Worm (Caenorhabditis elegans) whole organism, L1 larva: ENCODE measurements around the gene F13H10.5.

Experiments used
- C16A3.4 ChIP-seq: fragments of 150-350 bp; optimal IDR thresholded peaks from 2 replicates; lab custom pipeline; 2014; ENCODE audit warnings: missing biosample characterization, missing genetic modification characterization
- C34B4.2 ChIP-seq: sonication (generic microtip); optimal IDR thresholded peaks from 2 replicates; lab custom pipeline; 2017; ENCODE audit warnings: mild to moderate bottlenecking, missing genetic modification characterization, missing compliant biosample characterization
- aha-1 ChIP-seq: fragments of 150-350 bp; optimal IDR thresholded peaks from 2 replicates; lab custom pipeline; 2014; ENCODE audit warnings: missing biosample characterization, missing genetic modification characterization
- alr-1 ChIP-seq: fragments of 200-800 bp; sonication (Bioruptor generic); optimal IDR thresholded peaks from 2 replicates; lab custom pipeline; 2018; ENCODE audit warnings: borderline replicate concordance, mild to moderate bottlenecking, missing genetic modification characterization, missing compliant biosample characterization
- ama-1 ChIP-seq: fragments of 150-350 bp; optimal IDR thresholded peaks from 2 replicates; lab custom pipeline; 2014
- blmp-1 ChIP-seq: fragments of 150-350 bp; optimal IDR thresholded peaks from 2 replicates; lab custom pipeline; 2014; ENCODE audit warnings: missing biosample characterization, missing genetic modification characterization
- ceh-82 ChIP-seq, 3 experiments: fragments of 150-350 bp in 1 of 3; sonication (generic microtip) in 2 of 3; optimal IDR thresholded peaks; 2 replicates each; lab custom pipeline; 2014 to 2017; ENCODE audit warnings: missing biosample characterization in 3 of 3, missing genetic modification characterization in 3 of 3
- ces-1 ChIP-seq: fragments of 150-350 bp; optimal IDR thresholded peaks from 2 replicates; lab custom pipeline; 2014; ENCODE audit warnings: missing biosample characterization, missing genetic modification reagents, missing genetic modification characterization
- dpl-1 ChIP-seq, 3 experiments: fragments of 150-350 bp in 2 of 3; sonication (generic microtip) in 1 of 3; optimal IDR thresholded peaks; 2 replicates each; lab custom pipeline; 2014 to 2017; ENCODE audit warnings: missing biosample characterization in 3 of 3, missing genetic modification characterization in 3 of 3, missing genetic modification reagents in 3 of 3
- egl-13 ChIP-seq: sonication (generic microtip); optimal IDR thresholded peaks from 2 replicates; lab custom pipeline; 2016; ENCODE audit warnings: missing genotype, missing genetic modification reagents, missing genetic modification characterization, missing compliant biosample characterization
- elt-3 ChIP-seq, 6 experiments: fragments of 150-350 bp in 1 of 6; sonication (generic microtip); optimal IDR thresholded peaks; 2 replicates each; lab custom pipeline; 2017 to 2018; ENCODE audit warnings: missing biosample characterization in 6 of 6, missing genetic modification characterization in 6 of 6, inconsistent platforms in 1 of 6
- ets-5 ChIP-seq: fragments of 200-800 bp; sonication (Bioruptor generic); IDR thresholded peaks from 2 replicates; pipeline ENCODE4 v1.3.6; 2022; ENCODE audit warnings: missing genetic modification characterization, missing compliant biosample characterization
- fkh-10 ChIP-seq: sonication (generic microtip); optimal IDR thresholded peaks from 2 replicates; lab custom pipeline; 2017; ENCODE audit warnings: missing biosample characterization, missing genetic modification reagents, missing genetic modification characterization
- fkh-4 ChIP-seq: sonication (generic microtip); optimal IDR thresholded peaks from 2 replicates; lab custom pipeline; 2016; ENCODE audit warnings: missing compliant biosample characterization, missing genetic modification characterization, borderline replicate concordance
- fkh-8 ChIP-seq: sonication (generic microtip); optimal IDR thresholded peaks from 2 replicates; lab custom pipeline; 2016; ENCODE audit warnings: mild to moderate bottlenecking, missing genetic modification characterization, missing compliant biosample characterization
- fos-1 ChIP-seq: fragments of 150-350 bp; optimal IDR thresholded peaks from 2 replicates; lab custom pipeline; 2014; ENCODE audit warnings: missing biosample characterization, missing genetic modification characterization
- hpl-2 ChIP-seq: fragments of 150-350 bp; optimal IDR thresholded peaks from 2 replicates; lab custom pipeline; 2014; ENCODE audit warnings: missing biosample characterization, missing genetic modification reagents, missing genetic modification characterization
- isw-1 ChIP-seq: fragments of 200-800 bp; sonication (Bioruptor generic); IDR thresholded peaks from 2 replicates; pipeline ENCODE4 v1.3.6; 2022; ENCODE audit warnings: missing genetic modification characterization, missing compliant biosample characterization
- lin-13 ChIP-seq: fragments of 150-350 bp; optimal IDR thresholded peaks from 2 replicates; lab custom pipeline; 2014; ENCODE audit warnings: missing biosample characterization, missing genetic modification reagents, missing genetic modification characterization
- lin-15B ChIP-seq: fragments of 150-350 bp; sonication (generic microtip); optimal IDR thresholded peaks from 3 replicates; lab custom pipeline; 2014; ENCODE audit warnings: missing biosample characterization, missing genetic modification characterization
- lin-35 ChIP-seq, 2 experiments: fragments of 150-350 bp; optimal IDR thresholded peaks; 2 replicates each; lab custom pipeline; 2014; ENCODE audit warnings: missing biosample characterization in 2 of 2, missing genetic modification characterization in 2 of 2, missing genetic modification reagents in 2 of 2
- lin-39 ChIP-seq: fragments of 150-350 bp; optimal IDR thresholded peaks from 2 replicates; lab custom pipeline; 2014; ENCODE audit warnings: missing biosample characterization, missing genetic modification reagents, missing genetic modification characterization
- lsy-2 ChIP-seq, 2 experiments: fragments of 150-350 bp; optimal IDR thresholded peaks; 2 replicates each; lab custom pipeline; 2014; ENCODE audit warnings: missing biosample characterization in 2 of 2, missing genetic modification characterization in 2 of 2
- mdl-1 ChIP-seq, 2 experiments: fragments of 150-350 bp; optimal IDR thresholded peaks; 2 replicates each; lab custom pipeline; 2014 to 2017; ENCODE audit warnings: missing biosample characterization in 2 of 2, missing genetic modification characterization in 2 of 2, inconsistent platforms in 1 of 2
- mef-2 ChIP-seq: fragments of 150-350 bp; optimal IDR thresholded peaks from 2 replicates; lab custom pipeline; 2014; ENCODE audit warnings: missing biosample characterization, missing genetic modification characterization
- nhr-12 ChIP-seq: sonication (generic microtip); optimal IDR thresholded peaks from 2 replicates; lab custom pipeline; 2017; ENCODE audit warnings: missing biosample characterization, missing genetic modification characterization
- nhr-19 ChIP-seq: fragments of 200-800 bp; sonication (Bioruptor generic); conservative IDR thresholded peaks from 2 replicates; pipeline ENCODE4 v1.3.6; 2022; ENCODE audit warnings: missing genetic modification characterization, missing compliant biosample characterization
- nhr-20 ChIP-seq: sonication (generic microtip); optimal IDR thresholded peaks from 2 replicates; lab custom pipeline; 2016; ENCODE audit warnings: mild to moderate bottlenecking, missing genetic modification characterization, missing compliant biosample characterization
- nhr-237 ChIP-seq: fragments of 150-350 bp; optimal IDR thresholded peaks from 2 replicates; lab custom pipeline; 2014; ENCODE audit warnings: missing biosample characterization, missing genetic modification characterization
- nhr-28 ChIP-seq: fragments of 150-350 bp; optimal IDR thresholded peaks from 2 replicates; lab custom pipeline; 2014; ENCODE audit warnings: missing biosample characterization, missing genetic modification characterization
- nhr-71 ChIP-seq: sonication (generic microtip); optimal IDR thresholded peaks from 2 replicates; lab custom pipeline; 2016; ENCODE audit warnings: mild to moderate bottlenecking, missing genetic modification characterization, moderate library complexity, missing compliant biosample characterization
- nhr-76 ChIP-seq: sonication (generic microtip); optimal IDR thresholded peaks from 2 replicates; lab custom pipeline; 2017; ENCODE audit warnings: missing biosample characterization, missing genetic modification characterization
- nhr-77 ChIP-seq: fragments of 150-350 bp; optimal IDR thresholded peaks from 2 replicates; lab custom pipeline; 2014; ENCODE audit warnings: missing biosample characterization, missing genetic modification characterization
- nhr-85 ChIP-seq: sonication (generic microtip); peaks from one replicate; lab custom pipeline; 2016; ENCODE audit warnings: missing genetic modification characterization, inconsistent platforms, missing compliant biosample characterization
- nhr-90 ChIP-seq: sonication (generic microtip); optimal IDR thresholded peaks from 2 replicates; lab custom pipeline; 2016; ENCODE audit warnings: mild to moderate bottlenecking, missing genetic modification characterization, missing compliant biosample characterization; ENCODE audit not compliant: poor library complexity
- pag-3 ChIP-seq: sonication (generic microtip); optimal IDR thresholded peaks from 2 replicates; lab custom pipeline; 2017; ENCODE audit warnings: missing genetic modification characterization, mild to moderate bottlenecking, missing compliant biosample characterization, antibody characterized with exemption, borderline replicate concordance; ENCODE audit not compliant: insufficient read depth
- snpc-4 ChIP-seq: fragments of 150-350 bp; optimal IDR thresholded peaks from 2 replicates; lab custom pipeline; 2014; ENCODE audit warnings: missing biosample characterization, missing genetic modification characterization
- snu-23 ChIP-seq: sonication (generic microtip); optimal IDR thresholded peaks from 2 replicates; lab custom pipeline; 2016; ENCODE audit warnings: missing genetic modification characterization, missing compliant biosample characterization
- sptf-1 ChIP-seq: fragments of 150-350 bp; optimal IDR thresholded peaks from 2 replicates; lab custom pipeline; 2014; ENCODE audit warnings: missing biosample characterization, missing genetic modification characterization
- unc-62 ChIP-seq: fragments of 150-350 bp; optimal IDR thresholded peaks from 2 replicates; lab custom pipeline; 2014; ENCODE audit warnings: missing biosample characterization, missing genetic modification reagents, missing genetic modification characterization
- unc-98 ChIP-seq: fragments of 200-800 bp; sonication (Bioruptor generic); IDR thresholded peaks from 2 replicates; pipeline ENCODE4 v1.3.6; 2022; ENCODE audit warnings: missing genetic modification characterization, missing compliant biosample characterization
- vab-15 ChIP-seq: sonication (generic microtip); optimal IDR thresholded peaks from 2 replicates; lab custom pipeline; 2017; ENCODE audit warnings: missing genotype, mild to moderate bottlenecking, missing genetic modification characterization, missing compliant biosample characterization
- xbp-1 ChIP-seq: sonication (generic microtip); optimal IDR thresholded peaks from 2 replicates; lab custom pipeline; 2016; ENCODE audit warnings: missing genetic modification characterization, missing compliant biosample characterization
- zag-1 ChIP-seq: fragments of 150-350 bp; optimal IDR thresholded peaks from 2 replicates; lab custom pipeline; 2014; ENCODE audit warnings: missing biosample characterization, missing genetic modification characterization
- zip-4 ChIP-seq: fragments of 200-800 bp; sonication (Bioruptor generic); optimal IDR thresholded peaks from 2 replicates; lab custom pipeline; 2018; ENCODE audit warnings: mild to moderate bottlenecking, missing genetic modification characterization, moderate library complexity, missing compliant biosample characterization
- ztf-11 ChIP-seq, 2 experiments: sonication (generic microtip); optimal IDR thresholded peaks; 2 replicates each; lab custom pipeline; 2016 to 2017; ENCODE audit warnings: missing genetic modification characterization in 2 of 2, missing biosample characterization in 1 of 2, missing compliant biosample characterization in 1 of 2
- ztf-4 ChIP-seq: fragments of 150-350 bp; optimal IDR thresholded peaks from 2 replicates; lab custom pipeline; 2014; ENCODE audit warnings: missing biosample characterization, missing genetic modification characterization

F13H10.5 gene

DNA sequence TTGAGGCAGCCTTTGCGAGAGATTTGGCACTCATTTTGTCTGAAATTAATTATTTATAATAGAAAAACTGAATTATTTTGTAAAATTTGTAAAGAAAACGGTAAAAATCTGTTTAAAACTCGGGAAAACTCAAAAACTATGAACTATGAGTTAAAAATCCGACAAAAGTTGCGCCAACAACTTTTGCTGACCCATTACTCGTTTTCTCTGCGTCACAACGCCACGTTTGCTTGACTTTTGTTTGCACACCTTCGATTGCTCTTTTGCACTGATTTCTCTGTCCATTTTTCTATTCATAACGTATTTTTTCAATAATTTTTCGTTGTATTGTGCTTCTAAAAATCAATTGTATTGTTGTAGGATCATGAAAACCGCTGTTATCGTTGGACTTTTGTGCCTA, 45.4 kb downstream of the F13H10.5 start, which contains the start of gene fkb-1 (continued):
- TF ChIP-seq nhr-20 (tag; lab: Kevin White, UChicago) (peak; percentile 79), fkh-8 (tag; lab: Kevin White, UChicago) (peak; percentile 58), hpl-2 (no peak), zag-1 (tag; lab: Kevin White, UChicago) (no peak), dpl-1 (GFP tag; optimal IDR thresholded peaks at IDR 0.05; lab: Kevin White, UChicago) (peak; percentile 59 to 75 (median 74)), sptf-1 (tag; lab: Kevin White, UChicago) (no peak), lin-15B (peak; percentile 6), nhr-237 (tag; lab: Kevin White, UChicago) (no peak), ztf-11 (tag; optimal IDR thresholded peaks at IDR 0.05; lab: Kevin White, UChicago) (no peak), nhr-76 (tag; lab: Kevin White, UChicago) (no peak), C16A3.4 (tag; lab: Kevin White, UChicago) (peak; percentile 73), nhr-19 (GFP tag; lab: Robert Waterston, UW) (peak; percentile 71), blmp-1 (tag; lab: Kevin White, UChicago) (peak; percentile 29), elt-3 (tag; optimal IDR thresholded peaks at IDR 0.05; lab: Kevin White, UChicago) (peak in 1 of 6 experiments; percentile 45), nhr-12 (tag; lab: Kevin White, UChicago) (no peak), fkh-10 (no peak), mef-2 (tag; lab: Kevin White, UChicago) (no peak), alr-1 (tag; lab: Kevin White, UChicago) (no peak), nhr-90 (peak; percentile 55), lin-13 (peak; percentile 47), snpc-4 (tag; lab: Kevin White, UChicago) (peak; percentile 12), pag-3 (tag; lab: Kevin White, UChicago) (no peak), nhr-85 (tag; lab: Kevin White, UChicago) (peak; percentile 84), nhr-77 (tag; lab: Kevin White, UChicago) (peak; percentile 39), xbp-1 (tag; lab: Kevin White, UChicago) (peak; percentile 94), mdl-1 (tag; optimal IDR thresholded peaks at IDR 0.05; lab: Kevin White, UChicago) (peak in 1 of 2 experiments; percentile 61), zip-4 (GFP tag; lab: Kevin White, UChicago) (no peak), unc-62 (no peak), nhr-71 (peak; percentile 82), ets-5 (GFP tag; lab: Robert Waterston, UW) (no peak), ama-1 (no peak), lin-35 (GFP tag; optimal IDR thresholded peaks at IDR 0.05; lab: Kevin White, UChicago) (peak; percentile 79), ces-1 (GFP tag; lab: Kevin White, UChicago) (no peak), C34B4.2 (tag; lab: Kevin White, UChicago) (no peak), fkh-4 (tag; lab: Kevin White, UChicago) (no peak), nhr-28 (tag; lab: Kevin White, UChicago) (no peak), ceh-82 (tag; optimal IDR thresholded peaks at IDR 0.05; lab: Kevin White, UChicago) (peak; percentile 39 to 67 (median 60)), snu-23 (peak; percentile 86), unc-98 (GFP tag; lab: Robert Waterston, UW) (no peak), lin-39 (tag; lab: Kevin White, UChicago) (peak; percentile 54), fos-1 (tag; lab: Kevin White, UChicago) (peak; percentile 27), aha-1 (no peak), vab-15 (no peak), isw-1 (GFP tag; lab: Robert Waterston, UW) (peak; percentile 43), egl-13 (tag; lab: Kevin White, UChicago) (peak; percentile 47), ztf-4 (tag; lab: Kevin White, UChicago) (no peak), lsy-2 (tag; optimal IDR thresholded peaks at IDR 0.05; lab: Kevin White, UChicago) (peak; percentile 82 to 85)
